Worm (Caenorhabditis elegans) whole organism, mixed stage, embryonic: ENCODE results near the gene Y45F3A.9.

Experiments
- bed-3 ChIP-seq: fragments of 200-800 bp; sonication (Bioruptor generic); optimal IDR thresholded peaks from 3 replicates; lab custom pipeline; 2018; ENCODE audit warnings: mild to moderate bottlenecking, missing genetic modification characterization, moderate library complexity, missing compliant biosample characterization
- blmp-1 ChIP-seq: fragments of 150-350 bp; optimal IDR thresholded peaks from 2 replicates; lab custom pipeline; 2014; ENCODE audit warnings: missing biosample characterization, missing genetic modification characterization
- ceh-39 ChIP-seq: fragments of 150-350 bp; optimal IDR thresholded peaks from 2 replicates; lab custom pipeline; 2014; ENCODE audit warnings: missing biosample characterization, missing genetic modification characterization
- ceh-43 ChIP-seq: fragments of 200-800 bp; sonication (Bioruptor generic); optimal IDR thresholded peaks from 2 replicates; lab custom pipeline; 2018; ENCODE audit warnings: mild to moderate bottlenecking, missing genetic modification characterization, moderate library complexity, missing compliant biosample characterization
- ceh-83 ChIP-seq: fragments of 200-800 bp; sonication (Bioruptor generic); optimal IDR thresholded peaks from 2 replicates; lab custom pipeline; 2018; ENCODE audit warnings: mild to moderate bottlenecking, missing genetic modification characterization, missing compliant biosample characterization
- ces-1 ChIP-seq: fragments of 150-350 bp; optimal IDR thresholded peaks from 2 replicates; lab custom pipeline; 2014; ENCODE audit warnings: missing biosample characterization, missing genetic modification reagents, missing genetic modification characterization
- drap-1 ChIP-seq: fragments of 200-800 bp; sonication (Bioruptor generic); optimal IDR thresholded peaks from 3 replicates; lab custom pipeline; 2018; ENCODE audit warnings: mild to moderate bottlenecking, missing genetic modification characterization, missing compliant biosample characterization
- elt-1 ChIP-seq: sonication (generic microtip); optimal IDR thresholded peaks from 2 replicates; lab custom pipeline; 2017; ENCODE audit warnings: missing genetic modification characterization, mild to moderate bottlenecking, missing compliant biosample characterization, antibody characterized with exemption, moderate library complexity, borderline replicate concordance; ENCODE audit not compliant: insufficient read depth
- elt-3 ChIP-seq: fragments of 150-350 bp; optimal IDR thresholded peaks from 2 replicates; lab custom pipeline; 2014; ENCODE audit warnings: missing biosample characterization, missing genetic modification characterization
- hlh-1 ChIP-seq: fragments of 150-350 bp; optimal IDR thresholded peaks from 2 replicates; lab custom pipeline; 2014; ENCODE audit warnings: missing biosample characterization, missing genetic modification reagents, missing genetic modification characterization
- lin-13 ChIP-seq: fragments of 150-350 bp; optimal IDR thresholded peaks from 2 replicates; lab custom pipeline; 2014; ENCODE audit warnings: missing biosample characterization, missing genetic modification characterization
- lin-32 ChIP-seq: fragments of 200-800 bp; sonication (Bioruptor generic); optimal IDR thresholded peaks from 2 replicates; lab custom pipeline; 2018; ENCODE audit warnings: mild to moderate bottlenecking, missing genetic modification characterization, missing compliant biosample characterization
- mab-5 ChIP-seq: fragments of 150-350 bp; optimal IDR thresholded peaks from 2 replicates; lab custom pipeline; 2014; ENCODE audit warnings: missing biosample characterization, missing genetic modification characterization
- mep-1 ChIP-seq: fragments of 150-350 bp; optimal IDR thresholded peaks from 2 replicates; lab custom pipeline; 2017; ENCODE audit warnings: missing biosample characterization, missing genetic modification reagents, missing genetic modification characterization, inconsistent platforms
- mls-2 ChIP-seq: sonication (generic microtip); optimal IDR thresholded peaks from 2 replicates; lab custom pipeline; 2016; ENCODE audit warnings: mild to moderate bottlenecking, missing genetic modification characterization, moderate library complexity, missing compliant biosample characterization
- nhr-12 ChIP-seq: fragments of 150-350 bp; optimal IDR thresholded peaks from 2 replicates; lab custom pipeline; 2014; ENCODE audit warnings: missing biosample characterization, missing genetic modification characterization
- nhr-237 ChIP-seq: fragments of 150-350 bp; optimal IDR thresholded peaks from 2 replicates; lab custom pipeline; 2014; ENCODE audit warnings: missing biosample characterization, missing genetic modification characterization
- pha-4 ChIP-seq: fragments of 150-350 bp; optimal IDR thresholded peaks from 2 replicates; lab custom pipeline; 2018; ENCODE audit warnings: missing biosample characterization, missing genetic modification reagents, missing genetic modification characterization
- sem-2 ChIP-seq: fragments of 200-800 bp; sonication (Bioruptor generic); optimal IDR thresholded peaks from 2 replicates; lab custom pipeline; 2018; ENCODE audit warnings: mild to moderate bottlenecking, missing genetic modification characterization, missing compliant biosample characterization
- snpc-4 ChIP-seq: fragments of 150-350 bp; optimal IDR thresholded peaks from 2 replicates; lab custom pipeline; 2014; ENCODE audit warnings: missing biosample characterization, missing genetic modification characterization
- sptf-1 ChIP-seq: sonication (generic microtip); optimal IDR thresholded peaks from 2 replicates; lab custom pipeline; 2017; ENCODE audit warnings: mild to moderate bottlenecking, missing genetic modification characterization, moderate library complexity, missing compliant biosample characterization
- tbx-8 ChIP-seq: fragments of 200-800 bp; sonication (Bioruptor generic); optimal IDR thresholded peaks from 2 replicates; lab custom pipeline; 2018; ENCODE audit warnings: mild to moderate bottlenecking, missing genetic modification characterization, moderate library complexity, missing compliant biosample characterization
- unc-39 ChIP-seq: fragments of 150-350 bp; optimal IDR thresholded peaks from 2 replicates; lab custom pipeline; 2014; ENCODE audit warnings: missing biosample characterization, missing genetic modification characterization
- unc-62 ChIP-seq: fragments of 150-350 bp; optimal IDR thresholded peaks from 2 replicates; lab custom pipeline; 2014; ENCODE audit warnings: missing biosample characterization, missing genetic modification reagents, missing genetic modification characterization
- zip-8 ChIP-seq: fragments of 150-350 bp; optimal IDR thresholded peaks from 2 replicates; lab custom pipeline; 2014; ENCODE audit warnings: missing biosample characterization, missing genetic modification characterization
- ztf-11 ChIP-seq: fragments of 150-350 bp; optimal IDR thresholded peaks from 2 replicates; lab custom pipeline; 2014; ENCODE audit warnings: missing biosample characterization, missing genetic modification characterization

Y45F3A.9 gene

ce11 chrIII:10577782-10578181 is 17.2 kb downstream of the Y45F3A.9 start:
- TF ChIP-seq unc-39 (no peak), elt-3 (tag; lab: Kevin White, UChicago) (no peak), sptf-1 (tag; lab: Kevin White, UChicago) (no peak), ceh-83 (GFP tag; lab: Kevin White, UChicago) (no peak), ces-1 (GFP tag; lab: Kevin White, UChicago) (peak; percentile 73), sem-2 (no peak), hlh-1 (no peak)

- no peak for TF ChIP-seq lin-32 (GFP tag; lab: Kevin White, UChicago)
- no peak for TF ChIP-seq ztf-11
- no peak for TF ChIP-seq unc-39
- no peak for TF ChIP-seq unc-62 (GFP tag; lab: Kevin White, UChicago)
- no peak for TF ChIP-seq mls-2 (tag; lab: Kevin White, UChicago)
- no peak for TF ChIP-seq blmp-1 (tag; lab: Kevin White, UChicago)
- TF ChIP-seq zip-8 (tag; lab: Kevin White, UChicago): no peak
- TF ChIP-seq elt-1 (tag; lab: Kevin White, UChicago): no peak
- no peak for TF ChIP-seq drap-1 (GFP tag; lab: Kevin White, UChicago)
- no peak for TF ChIP-seq nhr-12 (tag; lab: Kevin White, UChicago)
- no peak for TF ChIP-seq mep-1 (tag; lab: Kevin White, UChicago)
- TF ChIP-seq, all 35 proteins: peak for 0
These were observed 19.6 kb downstream of the Y45F3A.9 start, which contains the start of gene Y45F3A.4 for ce11 chrIII:10575320-10575719. Gene Y45F3A.4 (minus strand): TSS chrIII:10575420.

DNA sequence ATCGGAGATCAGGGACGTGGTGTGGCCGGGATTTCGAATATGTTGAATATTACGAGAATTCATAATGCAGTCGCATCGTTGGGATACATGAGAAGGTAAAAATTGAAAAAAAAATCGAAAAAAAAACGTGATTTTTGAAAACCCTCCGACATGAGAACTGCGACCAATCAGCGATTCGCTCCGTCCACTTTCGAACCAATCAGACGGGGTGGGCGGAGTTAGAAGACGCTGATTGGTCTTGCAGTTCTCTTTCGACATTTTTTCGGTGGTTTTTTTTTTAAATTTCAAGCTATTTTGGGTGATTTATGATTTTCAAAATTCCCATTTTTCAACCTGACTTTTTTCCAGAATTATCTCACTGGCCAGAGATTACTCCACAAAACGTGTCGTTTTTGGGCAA is 25.7 kb downstream of the Y45F3A.9 start:
- TF ChIP-seq bed-3 (GFP tag; lab: Kevin White, UChicago) (no peak), ztf-11 (no peak), mab-5 (tag; lab: Kevin White, UChicago) (no peak), blmp-1 (tag; lab: Kevin White, UChicago) (no peak), drap-1 (GFP tag; lab: Kevin White, UChicago) (no peak), ces-1 (GFP tag; lab: Kevin White, UChicago) (no peak), snpc-4 (tag; lab: Kevin White, UChicago) (no peak), nhr-12 (tag; lab: Kevin White, UChicago) (no peak), ceh-83 (GFP tag; lab: Kevin White, UChicago) (no peak), mls-2 (tag; lab: Kevin White, UChicago) (no peak), elt-1 (tag; lab: Kevin White, UChicago) (no peak), zip-8 (tag; lab: Kevin White, UChicago) (no peak), lin-32 (GFP tag; lab: Kevin White, UChicago) (no peak), mep-1 (tag; lab: Kevin White, UChicago) (no peak), pha-4 (tag; lab: Kevin White, UChicago) (no peak), sptf-1 (tag; lab: Kevin White, UChicago) (no peak), elt-3 (tag; lab: Kevin White, UChicago) (no peak), lin-13 (tag; lab: Kevin White, UChicago) (no peak), sem-2 (no peak), hlh-1 (no peak)

ce11 chrIII:10565926-10566325 is 29.0 kb downstream of the Y45F3A.9 start, which contains the start of gene acdh-11:
Gene acdh-11 (plus strand): TSS chrIII:10566258.
- TF ChIP-seq lin-32 (GFP tag; lab: Kevin White, UChicago): no peak
- no peak for TF ChIP-seq ceh-43 (GFP tag; lab: Kevin White, UChicago)

DNA sequence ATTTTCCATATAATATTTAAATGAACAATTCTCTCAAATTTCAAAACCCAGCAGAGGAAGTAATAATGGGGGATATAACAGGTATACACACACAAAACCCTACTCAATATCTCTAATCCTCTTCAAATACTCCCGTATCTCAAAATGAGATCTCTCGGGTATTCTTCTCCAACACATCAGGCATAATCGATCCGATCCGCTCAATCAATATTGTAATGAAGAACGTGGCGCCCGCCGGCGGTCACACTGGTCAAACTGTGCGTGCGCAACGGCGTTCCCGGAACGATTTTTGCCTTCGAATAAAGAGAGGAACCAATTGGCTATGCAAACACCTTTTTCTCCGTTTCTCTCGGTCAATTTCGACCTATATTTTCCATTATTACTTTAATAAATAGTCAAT is 32.4 kb downstream of the Y45F3A.9 start:
- no peak for TF ChIP-seq tbx-8
- peak; percentile 41 for TF ChIP-seq elt-1 (tag; lab: Kevin White, UChicago)
- TF ChIP-seq, all 35 proteins: peak for 1

DNA sequence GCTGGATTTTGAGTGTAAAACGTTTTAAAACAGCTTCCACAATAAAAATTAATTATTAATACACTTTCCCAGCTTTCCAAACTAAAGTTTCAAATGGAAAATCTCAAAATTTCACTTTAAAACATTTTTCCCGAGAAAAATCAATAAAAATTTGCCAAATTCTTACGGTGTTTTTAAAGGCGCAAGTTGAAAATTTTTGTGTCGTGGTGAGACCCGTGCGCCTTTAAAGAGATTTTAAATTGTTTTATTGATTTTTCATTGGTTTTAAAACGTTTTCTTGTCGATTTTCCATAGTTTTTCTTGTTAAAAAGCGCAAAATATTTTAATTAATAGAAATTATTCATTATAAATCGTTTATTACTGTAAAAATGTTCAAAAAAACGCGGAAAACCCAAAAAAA is 33.1 kb downstream of the Y45F3A.9 start, which contains the start of gene Y45F3A.1:
Gene Y45F3A.1, minus strand, starts transcription at position 12 of the 400 bp plus-strand sequence.
- TF ChIP-seq mab-5 (tag; lab: Kevin White, UChicago) (no peak), blmp-1 (tag; lab: Kevin White, UChicago) (no peak), sptf-1 (tag; lab: Kevin White, UChicago) (no peak), mep-1 (tag; lab: Kevin White, UChicago) (no peak), ceh-39 (no peak), snpc-4 (tag; lab: Kevin White, UChicago) (no peak)

DNA sequence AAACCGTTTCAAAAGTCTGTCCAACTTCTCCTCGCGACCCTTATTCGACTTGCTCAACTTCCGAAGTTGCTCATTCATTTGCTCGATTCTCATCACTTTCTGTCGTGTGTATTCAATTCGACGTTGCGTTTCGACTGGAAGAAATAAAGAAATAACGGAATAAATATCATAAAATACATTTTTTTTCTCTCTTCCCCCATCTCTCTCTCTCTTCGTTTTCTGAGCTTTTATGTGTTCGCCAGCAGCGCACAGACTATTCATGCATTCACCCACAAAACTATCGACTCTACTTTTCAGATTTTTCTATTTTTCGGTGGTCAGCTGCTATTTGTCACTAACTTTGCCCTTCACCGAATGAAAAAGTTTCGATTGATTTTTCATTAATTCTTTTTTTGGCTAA is 34.7 kb downstream of the Y45F3A.9 start, which contains the start of gene rab-30:
Gene rab-30, plus strand, starts transcription at position 301 of the 400 bp plus-strand sequence.
- no peak for TF ChIP-seq ces-1 (GFP tag; lab: Kevin White, UChicago)
- TF ChIP-seq bed-3 (GFP tag; lab: Kevin White, UChicago): no peak
- no peak for TF ChIP-seq nhr-237 (tag; lab: Kevin White, UChicago)
